Worm (Caenorhabditis elegans) whole organism, early embryonic: Measurements from ENCODE around the gene txt-12.

Experiments used
- B0310.2 ChIP-seq: sonication (generic microtip); optimal IDR thresholded peaks from 2 replicates; lab custom pipeline; 2016; ENCODE audit warnings: mild to moderate bottlenecking, missing genetic modification characterization, missing compliant biosample characterization
- aly-1 ChIP-seq: sonication (generic microtip); optimal IDR thresholded peaks from 2 replicates; lab custom pipeline; 2016; ENCODE audit warnings: missing genetic modification characterization, missing compliant biosample characterization
- ama-1 ChIP-seq: fragments of 150-350 bp; optimal IDR thresholded peaks from 2 replicates; lab custom pipeline; 2014
- ceh-13 ChIP-seq: fragments of 200-800 bp; sonication (Bioruptor generic); optimal IDR thresholded peaks from 2 replicates; lab custom pipeline; 2018; ENCODE audit warnings: mild to moderate bottlenecking, missing genetic modification characterization, missing compliant biosample characterization
- ceh-36 ChIP-seq: sonication (generic microtip); optimal IDR thresholded peaks from 2 replicates; lab custom pipeline; 2016; ENCODE audit warnings: missing genetic modification characterization, inconsistent platforms, missing compliant biosample characterization
- flt-1 ChIP-seq: fragments of 200-800 bp; sonication (Bioruptor generic); IDR thresholded peaks from 2 replicates; pipeline ENCODE4 v1.3.6; 2022; ENCODE audit warnings: missing genetic modification characterization, missing compliant biosample characterization
- hmbx-1 ChIP-seq: sonication (generic microtip); optimal IDR thresholded peaks from 2 replicates; lab custom pipeline; 2016; ENCODE audit warnings: mild to moderate bottlenecking, missing genetic modification characterization, missing compliant biosample characterization
- hnd-1 ChIP-seq: sonication (generic microtip); optimal IDR thresholded peaks from 2 replicates; lab custom pipeline; 2016; ENCODE audit warnings: missing genetic modification characterization, missing compliant biosample characterization
- pes-1 ChIP-seq: fragments of 200-800 bp; sonication (Bioruptor generic); IDR thresholded peaks from 2 replicates; pipeline ENCODE4 v1.3.6; 2022; ENCODE audit warnings: missing genetic modification reagents, missing genetic modification characterization, missing compliant biosample characterization
- tbx-11 ChIP-seq: fragments of 200-800 bp; sonication (Bioruptor generic); IDR thresholded peaks from 2 replicates; pipeline ENCODE4 v1.3.6; 2022; ENCODE audit warnings: missing genetic modification characterization, missing compliant biosample characterization
- tbx-37 ChIP-seq: fragments of 200-800 bp; sonication (Bioruptor generic); conservative IDR thresholded peaks from 2 replicates; pipeline ENCODE4 v1.3.6; 2022; ENCODE audit warnings: missing genetic modification reagents, missing genetic modification characterization, missing compliant biosample characterization
- tra-4 ChIP-seq: sonication (generic microtip); optimal IDR thresholded peaks from 2 replicates; lab custom pipeline; 2017; ENCODE audit warnings: missing genetic modification characterization, missing compliant biosample characterization

DNA sequence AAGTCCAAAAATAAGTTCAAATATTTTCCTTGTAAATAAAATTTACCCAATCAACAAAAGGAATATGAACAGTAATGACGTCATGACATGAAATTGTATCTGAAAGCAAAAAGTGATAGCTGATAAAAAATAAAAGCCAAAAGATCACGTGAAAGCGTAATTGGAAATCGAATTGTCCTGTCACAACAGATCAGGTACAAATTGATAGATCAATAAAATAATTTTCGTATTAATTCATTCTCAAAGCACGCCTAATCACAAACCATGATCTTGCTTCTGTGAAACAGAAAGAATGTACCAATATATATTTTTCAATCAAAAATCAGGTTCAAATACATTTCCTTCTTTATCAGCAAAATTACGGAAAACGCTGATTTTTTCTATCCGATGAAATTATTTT is 26.8 kb downstream of the txt-12 start, which contains the start of gene flor-1:
- TF ChIP-seq ama-1 (lab: Kevin White, UChicago) (no peak), tra-4 (tag; lab: Kevin White, UChicago) (no peak), pes-1 (GFP tag; lab: Robert Waterston, UW) (no peak), tbx-37 (no peak), ceh-13 (GFP tag; lab: Kevin White, UChicago) (no peak), tbx-11 (GFP tag; lab: Robert Waterston, UW) (no peak), flt-1 (no peak), ceh-36 (tag; lab: Kevin White, UChicago) (no peak), hmbx-1 (tag; lab: Kevin White, UChicago) (no peak), B0310.2 (no peak), hnd-1 (tag; lab: Kevin White, UChicago) (no peak), aly-1 (tag; lab: Kevin White, UChicago) (no peak)
